Worm (Caenorhabditis elegans): ENCODE measurements around the gene str-94.

- TF ChIP-seq ZK546.5 (tag; optimal IDR thresholded peaks at IDR 0.05): no peak
- no peak for TF ChIP-seq daf-12 (tag; optimal IDR thresholded peaks at IDR 0.05)
- no peak for TF ChIP-seq unc-62 (GFP tag; optimal IDR thresholded peaks at IDR 0.05)
- TF ChIP-seq pha-4 (tag; optimal IDR thresholded peaks at IDR 0.05): no peak
- no peak for TF ChIP-seq nhr-76 (tag; optimal IDR thresholded peaks at IDR 0.05)
- TF ChIP-seq ztf-11 (tag; optimal IDR thresholded peaks at IDR 0.05): no peak
- TF ChIP-seq sea-2 (GFP tag; optimal IDR thresholded peaks at IDR 0.05): no peak
- no peak for TF ChIP-seq egl-5 (tag; optimal IDR thresholded peaks at IDR 0.05)
- TF ChIP-seq ceh-9 (tag; optimal IDR thresholded peaks at IDR 0.05): no peak
- TF ChIP-seq ama-1 (optimal IDR thresholded peaks at IDR 0.05): no peak
Measured at ce11 chrV:9208878-9209277, 40.2 kb downstream of the str-94 start.

Measured in whole organism, L3 larva.